Fruit fly (Drosophila melanogaster): Measurements from ENCODE around the gene CG3597.

DNA sequence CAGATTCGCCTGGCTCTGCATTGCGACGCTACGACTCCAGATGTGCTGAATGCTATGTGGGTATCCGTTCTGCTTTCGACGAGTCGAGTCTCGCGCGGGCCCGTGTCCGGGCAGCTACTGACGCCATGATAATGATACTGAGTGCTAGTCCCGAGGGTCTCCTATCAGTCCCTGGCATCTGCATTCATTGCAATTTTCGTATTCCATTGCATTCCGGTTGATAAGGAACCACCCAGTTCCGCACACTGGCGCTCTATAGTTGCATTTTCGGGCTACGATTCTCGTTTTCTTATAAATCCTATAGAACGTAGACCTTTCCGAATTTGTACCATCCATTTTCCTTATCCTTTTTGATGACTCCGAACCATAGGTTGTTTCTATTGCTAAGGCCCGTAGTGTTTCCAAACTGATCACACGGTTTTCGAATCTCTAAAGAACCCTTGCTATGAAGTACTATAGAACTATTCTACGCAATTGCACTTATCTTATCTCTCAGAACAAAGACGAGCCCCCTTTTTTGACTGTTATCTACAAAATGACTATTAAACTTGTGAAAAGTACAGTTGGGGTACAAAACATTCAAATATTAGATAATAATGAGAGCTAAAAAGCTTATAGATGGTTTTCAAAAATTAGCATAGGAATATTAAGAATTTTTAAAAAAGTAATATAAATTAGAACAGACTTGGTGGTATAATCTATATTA is at the start of gene CG3597:
- TF ChIP-seq Taf1 (GFP tag; IDR thresholded peaks at IDR 0.05) (no peak), CG1529 (GFP tag; optimal IDR thresholded peaks at IDR 0.05) (no peak), Max (GFP tag; optimal IDR thresholded peaks at IDR 0.05) (no peak), tio (GFP tag; optimal IDR thresholded peaks at IDR 0.05) (no peak), psq (GFP tag; optimal IDR thresholded peaks at IDR 0.05) (no peak), tx (GFP tag; optimal IDR thresholded peaks at IDR 0.05) (no peak), sqz (GFP tag; optimal IDR thresholded peaks at IDR 0.05) (no peak), crc (GFP tag; optimal IDR thresholded peaks at IDR 0.05) (no peak), CG4404 (GFP tag; IDR thresholded peaks at IDR 0.05) (no peak), yki (optimal IDR thresholded peaks at IDR 0.05) (no peak), br (optimal IDR thresholded peaks at IDR 0.05) (no peak)
